Worm (Caenorhabditis elegans): Measurements from ENCODE around the gene C29A12.1.

Gene C29A12.1

ce11 chrV:10794463-10794862, 18.8 kb downstream of the C29A12.1 start:
- TF ChIP-seq elt-3 (tag; optimal IDR thresholded peaks at IDR 0.05) (no peak), ham-2 (GFP tag; optimal IDR thresholded peaks at IDR 0.05) (no peak), bed-3 (GFP tag; optimal IDR thresholded peaks at IDR 0.05) (no peak), ceh-39 (tag; optimal IDR thresholded peaks at IDR 0.05) (no peak), hlh-1 (tag; optimal IDR thresholded peaks at IDR 0.05) (no peak), nhr-76 (tag; optimal IDR thresholded peaks at IDR 0.05) (no peak), nhr-2 (tag; optimal IDR thresholded peaks at IDR 0.05) (no peak), elt-1 (tag; optimal IDR thresholded peaks at IDR 0.05; ENCODE audit: borderline replicate concordance, insufficient read depth) (no peak), snpc-4 (tag; optimal IDR thresholded peaks at IDR 0.05) (no peak)

ce11 chrV:10793498-10793897, 19.8 kb downstream of the C29A12.1 start, which contains the start of gene ule-3:
Gene ule-3, plus strand, starts transcription at chrV:10793798.
- TF ChIP-seq elt-1 (tag; optimal IDR thresholded peaks at IDR 0.05; ENCODE audit: borderline replicate concordance, insufficient read depth): no peak
- no peak for TF ChIP-seq unc-62 (GFP tag; optimal IDR thresholded peaks at IDR 0.05)
- TF ChIP-seq nhr-76 (tag; optimal IDR thresholded peaks at IDR 0.05): no peak
- no peak for TF ChIP-seq nhr-12 (tag; optimal IDR thresholded peaks at IDR 0.05)
- TF ChIP-seq mab-5 (tag; optimal IDR thresholded peaks at IDR 0.05): no peak
- TF ChIP-seq pha-4 (tag; optimal IDR thresholded peaks at IDR 0.05): no peak
- no peak for TF ChIP-seq ces-1 (GFP tag; optimal IDR thresholded peaks at IDR 0.05)
- TF ChIP-seq M03D4.4 (tag; optimal IDR thresholded peaks at IDR 0.05): no peak

- TF ChIP-seq nhr-2 (tag; optimal IDR thresholded peaks at IDR 0.05) (no peak), M03D4.4 (tag; optimal IDR thresholded peaks at IDR 0.05) (no peak), mab-5 (tag; optimal IDR thresholded peaks at IDR 0.05) (no peak), elt-3 (tag; optimal IDR thresholded peaks at IDR 0.05) (no peak), sptf-1 (tag; optimal IDR thresholded peaks at IDR 0.05) (no peak), unc-39 (tag; optimal IDR thresholded peaks at IDR 0.05) (no peak), nhr-237 (tag; optimal IDR thresholded peaks at IDR 0.05) (no peak), mep-1 (tag; optimal IDR thresholded peaks at IDR 0.05) (no peak), elt-1 (tag; optimal IDR thresholded peaks at IDR 0.05; ENCODE audit: borderline replicate concordance, insufficient read depth) (no peak), flh-1 (GFP tag; optimal IDR thresholded peaks at IDR 0.05) (no peak), nhr-76 (tag; optimal IDR thresholded peaks at IDR 0.05) (no peak), unc-62 (GFP tag; optimal IDR thresholded peaks at IDR 0.05) (no peak), lin-13 (tag; optimal IDR thresholded peaks at IDR 0.05) (no peak)
These were observed 20.5 kb downstream of the C29A12.1 start, which contains the start of gene D1054.10 for ce11 chrV:10792775-10793174. Gene D1054.10, minus strand, starts transcription at chrV:10792875.

- no peak for TF ChIP-seq tbx-8 (GFP tag; optimal IDR thresholded peaks at IDR 0.05)
- TF ChIP-seq blmp-1 (tag; optimal IDR thresholded peaks at IDR 0.05): no peak
- no peak for TF ChIP-seq lsy-2 (tag; optimal IDR thresholded peaks at IDR 0.05)
- TF ChIP-seq sem-2 (GFP tag; optimal IDR thresholded peaks at IDR 0.05): no peak
- TF ChIP-seq pha-4 (tag; optimal IDR thresholded peaks at IDR 0.05): no peak
- TF ChIP-seq unc-62 (GFP tag; optimal IDR thresholded peaks at IDR 0.05): no peak
- no peak for TF ChIP-seq unc-120 (tag; optimal IDR thresholded peaks at IDR 0.05; ENCODE audit: poor library complexity, severe bottlenecking)
- no peak for TF ChIP-seq mep-1 (tag; optimal IDR thresholded peaks at IDR 0.05)
- no peak for TF ChIP-seq nhr-2 (tag; optimal IDR thresholded peaks at IDR 0.05)
These were observed 22.4 kb downstream of the C29A12.1 start, which contains the start of gene D1054.9 for ce11 chrV:10790921-10791320. Gene D1054.9, minus strand, starts transcription at chrV:10791057.

ce11 chrV:10784011-10784410, 29.3 kb downstream of the C29A12.1 start, which contains the start of gene D1054.8:
Gene D1054.8, plus strand, starts transcription at chrV:10784311.
- TF ChIP-seq unc-120 (tag; optimal IDR thresholded peaks at IDR 0.05; ENCODE audit: poor library complexity, severe bottlenecking) (no peak), unc-39 (tag; optimal IDR thresholded peaks at IDR 0.05) (no peak), ham-2 (GFP tag; optimal IDR thresholded peaks at IDR 0.05) (no peak), blmp-1 (tag; optimal IDR thresholded peaks at IDR 0.05) (no peak), mls-2 (tag; optimal IDR thresholded peaks at IDR 0.05) (no peak), nhr-76 (tag; optimal IDR thresholded peaks at IDR 0.05) (no peak), unc-62 (GFP tag; optimal IDR thresholded peaks at IDR 0.05) (no peak), pha-4 (tag; optimal IDR thresholded peaks at IDR 0.05) (no peak), elt-3 (tag; optimal IDR thresholded peaks at IDR 0.05) (no peak), elt-1 (tag; optimal IDR thresholded peaks at IDR 0.05; ENCODE audit: borderline replicate concordance, insufficient read depth) (no peak), M03D4.4 (tag; optimal IDR thresholded peaks at IDR 0.05) (no peak), ceh-43 (GFP tag; optimal IDR thresholded peaks at IDR 0.05) (no peak)

ce11 chrV:10776528-10777055, 36.7 kb downstream of the C29A12.1 start, which contains the start of gene D1054.5:
Gene D1054.5, minus strand, starts transcription at chrV:10776578.
- TF ChIP-seq zip-8 (tag; optimal IDR thresholded peaks at IDR 0.05) (no peak), sem-2 (GFP tag; optimal IDR thresholded peaks at IDR 0.05) (no peak), lsy-2 (tag; optimal IDR thresholded peaks at IDR 0.05) (no peak), tbx-8 (GFP tag; optimal IDR thresholded peaks at IDR 0.05) (no peak), nhr-12 (tag; optimal IDR thresholded peaks at IDR 0.05) (no peak), flh-1 (GFP tag; optimal IDR thresholded peaks at IDR 0.05) (no peak), pha-4 (tag; optimal IDR thresholded peaks at IDR 0.05) (no peak), mls-2 (tag; optimal IDR thresholded peaks at IDR 0.05) (no peak), ceh-83 (GFP tag; optimal IDR thresholded peaks at IDR 0.05) (no peak)

Measured in whole organism, mixed stage, embryonic.